Worm (Caenorhabditis elegans) whole organism, dauer: ENCODE results near the gene deg-3.

Experiments used
- unc-62 ChIP-seq: sonication (generic microtip); optimal IDR thresholded peaks from 2 replicates; lab custom pipeline; 2017; ENCODE audit warnings: missing biosample characterization, missing genetic modification reagents, missing genetic modification characterization

deg-3 gene

DNA sequence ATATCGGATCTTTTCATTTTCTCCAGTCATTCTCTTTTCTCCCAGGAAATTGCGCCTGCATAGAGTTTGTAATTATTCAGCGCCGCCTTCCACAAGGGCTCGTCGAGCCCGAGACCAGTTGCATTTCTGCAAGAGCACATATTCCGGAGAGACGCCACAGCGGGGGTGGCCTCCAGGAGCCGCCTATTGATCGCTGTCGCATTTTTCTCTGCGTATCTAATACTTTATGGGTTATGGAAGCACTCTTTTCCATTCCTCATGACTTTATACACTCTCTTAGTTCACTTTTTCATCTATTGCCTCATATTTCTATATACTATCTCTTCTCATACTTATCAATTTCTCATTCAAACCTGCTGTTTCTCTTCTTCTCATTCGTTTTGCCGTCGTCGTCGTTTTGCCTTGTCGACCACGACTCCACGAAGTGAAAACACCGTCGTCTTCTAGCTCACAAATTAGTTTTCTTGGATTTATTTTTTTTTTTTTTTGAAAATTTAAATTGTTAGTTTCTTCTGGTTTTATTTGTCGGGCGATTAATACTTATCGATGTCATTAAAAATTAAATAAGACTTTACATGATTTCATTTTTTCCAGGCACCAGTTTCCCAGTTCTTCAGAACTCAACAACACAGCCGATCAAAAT is 39.7 kb downstream of the deg-3 start, which contains the start of gene cnb-1:
Gene cnb-1 (plus strand): TSS at position 593 of the 643 bp plus-strand sequence.
- TF ChIP-seq unc-62 (GFP tag; lab: Kevin White, UChicago): no peak

DNA sequence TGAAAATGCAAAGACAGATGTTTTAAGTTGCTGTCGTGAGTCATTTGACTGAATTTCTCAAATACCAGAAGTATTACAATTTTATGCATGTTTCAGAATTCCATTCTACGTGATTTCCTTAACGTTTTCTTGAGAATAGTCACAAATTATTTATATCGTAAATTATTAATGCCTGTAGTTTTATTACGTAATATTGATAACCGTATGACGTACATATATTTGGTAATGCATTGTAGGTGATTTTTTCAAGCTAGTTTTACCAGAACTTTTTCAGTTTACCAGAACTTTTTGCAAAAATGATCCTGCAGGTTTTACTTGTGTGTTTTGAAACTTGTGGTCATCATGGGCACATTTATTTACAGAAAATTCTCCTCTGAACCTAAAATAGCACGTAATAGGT is 41.0 kb downstream of the deg-3 start:
- no peak for TF ChIP-seq unc-62 (GFP tag; lab: Kevin White, UChicago)

DNA sequence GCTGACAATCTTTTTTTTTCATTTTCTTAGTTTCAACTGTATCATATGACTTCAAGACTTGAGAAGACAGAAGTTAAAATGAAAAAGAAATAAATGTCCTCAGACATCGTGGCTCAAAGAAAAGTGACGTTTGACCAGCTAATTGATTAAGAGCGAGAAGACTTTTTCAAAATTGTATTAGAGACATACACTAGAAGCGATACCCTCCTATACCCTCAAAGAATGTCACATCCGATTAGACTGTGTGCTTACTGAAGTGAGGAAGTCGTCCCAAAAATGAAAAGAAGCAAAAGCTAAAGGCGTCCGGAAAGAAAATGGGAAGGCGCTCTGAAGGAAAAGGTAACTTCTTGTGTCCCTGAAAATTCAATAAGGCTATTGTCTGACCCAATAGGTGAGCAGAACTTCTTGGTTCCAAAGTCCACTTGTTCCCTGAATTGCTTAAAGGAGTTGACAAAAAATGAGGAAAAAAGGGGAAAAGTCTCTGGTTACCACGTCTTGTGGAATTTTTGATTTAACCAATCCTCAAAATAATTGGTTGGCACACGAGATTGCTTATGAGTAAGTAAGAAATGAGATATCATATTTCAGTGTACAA is 42.6 kb downstream of the deg-3 start:
- no peak for TF ChIP-seq unc-62 (GFP tag; lab: Kevin White, UChicago)

DNA sequence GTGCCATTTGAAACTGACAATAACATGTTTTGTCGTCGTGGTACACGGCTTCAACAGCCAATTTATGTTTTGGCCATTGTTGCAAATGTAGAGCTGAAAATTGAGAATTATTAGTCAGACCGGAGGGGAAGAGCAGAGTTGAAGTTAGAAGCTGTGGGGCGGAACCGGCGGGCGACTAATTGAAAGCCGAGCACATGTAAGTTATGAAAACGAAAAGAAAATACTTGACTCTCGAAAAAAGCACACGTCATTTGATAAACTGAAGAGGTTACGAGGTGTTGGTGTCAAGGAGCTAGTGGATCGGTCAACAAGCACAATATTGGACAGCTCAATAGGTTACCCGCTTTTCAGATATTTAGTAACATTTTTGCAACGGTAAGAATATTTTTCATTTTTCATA is 48.8 kb downstream of the deg-3 start, which contains the start of gene dop-5:
Gene dop-5 (minus strand): TSS at position 101 of the 400 bp plus-strand sequence.
- no peak for TF ChIP-seq unc-62 (GFP tag; lab: Kevin White, UChicago)

DNA sequence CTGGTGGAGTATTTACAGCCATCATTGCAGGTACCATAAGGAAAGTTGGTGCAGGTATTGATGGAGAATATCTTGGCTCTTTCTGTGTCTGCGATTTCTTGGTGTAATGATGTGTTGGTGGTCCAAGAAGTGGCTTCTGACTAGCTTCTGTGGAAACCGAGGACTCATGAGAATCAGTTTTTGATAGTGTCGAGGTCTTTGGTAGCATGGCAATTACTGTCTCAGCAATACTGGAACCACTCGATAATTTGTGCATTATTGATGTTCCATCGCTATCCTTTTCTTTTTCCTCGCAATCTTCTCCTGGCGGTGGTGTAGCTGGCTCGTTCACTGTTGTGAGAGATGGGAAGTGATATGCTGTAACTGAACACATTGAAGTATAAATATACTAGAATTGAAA is 51.4 kb downstream of the deg-3 start:
- no peak for TF ChIP-seq unc-62 (GFP tag; lab: Kevin White, UChicago)
